Fruit fly (Drosophila melanogaster): Measurements from ENCODE around the gene O-fut2.
A peak's percentile ranks its signal among the peaks of the same experiment; 100 is the strongest.

O-fut2 gene

DNA sequence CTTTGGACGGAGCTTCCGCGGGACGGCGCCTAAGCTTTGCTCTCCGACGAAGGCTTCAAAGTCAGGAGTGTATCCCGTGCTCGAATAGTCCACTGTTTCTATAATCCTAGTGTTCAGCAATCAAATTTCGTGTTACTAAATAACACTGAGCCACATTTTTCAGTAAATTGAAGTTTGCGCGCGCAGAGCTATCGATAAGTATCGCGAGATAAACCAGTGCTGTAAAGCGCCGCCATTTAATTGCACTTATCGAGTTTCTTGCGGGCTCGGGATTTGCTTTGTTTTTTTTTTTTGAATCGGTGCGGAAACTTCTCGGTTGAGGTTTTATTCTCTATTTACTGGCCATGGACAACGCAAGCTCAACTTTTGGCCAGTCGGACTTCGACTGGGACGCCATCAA lies 11.1 kb upstream of the O-fut2 start, which contains the start of the genes Rab27 and mei-38 (continued):
- TF ChIP-seq chn (GFP tag; optimal IDR thresholded peaks at IDR 0.05) = no peak
- no peak for TF ChIP-seq nmo (GFP tag; optimal IDR thresholded peaks at IDR 0.05)
- TF ChIP-seq CG4424 (GFP tag; optimal IDR thresholded peaks at IDR 0.05) = peak; percentile 7
- no peak for TF ChIP-seq CG12071 (GFP tag; optimal IDR thresholded peaks at IDR 0.05)

DNA sequence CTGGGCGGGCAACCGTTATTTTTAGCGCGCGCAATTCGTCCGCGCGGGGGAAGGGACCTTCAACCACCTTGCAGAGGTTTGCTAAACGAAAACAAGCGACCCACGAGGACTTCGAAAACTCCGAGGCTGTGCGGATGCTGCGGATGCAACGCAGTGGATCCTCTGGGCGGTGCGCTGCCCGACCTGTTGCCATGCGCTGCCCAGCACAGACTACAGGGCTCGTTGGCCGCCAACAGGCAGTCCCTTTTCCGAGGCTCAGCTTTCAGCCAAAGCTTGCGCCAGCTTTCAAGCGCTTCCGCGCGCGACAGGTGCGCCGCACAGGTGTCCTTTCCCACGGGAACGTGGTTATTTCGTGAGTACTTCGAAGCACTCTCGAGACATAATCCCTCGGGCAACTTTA lies 10.6 kb upstream of the O-fut2 start:
- no peak for TF ChIP-seq pb (GFP tag; optimal IDR thresholded peaks at IDR 0.05)
- no peak for TF ChIP-seq Nf-YB (GFP tag; optimal IDR thresholded peaks at IDR 0.05)
- 0 out of 2 replicates have a peak, but pooled peaks have one; percentile 3 for TF ChIP-seq Drgx (GFP tag; IDR thresholded peaks at IDR 0.05)
- TF ChIP-seq Deaf1 (tag; optimal IDR thresholded peaks at IDR 0.05) = peak; percentile 43
- TF ChIP-seq NFAT (GFP tag; IDR thresholded peaks at IDR 0.05) = no peak
- no peak for TF ChIP-seq Dref (GFP tag; IDR thresholded peaks at IDR 0.05)
- no peak for TF ChIP-seq inv (GFP tag; IDR thresholded peaks at IDR 0.05; ENCODE audit: partially characterized antibody)
- TF ChIP-seq Jarid2 (GFP tag; optimal IDR thresholded peaks at IDR 0.05) = no peak
- TF ChIP-seq chinmo (GFP tag; IDR thresholded peaks at IDR 0.05; ENCODE audit: partially characterized antibody) = no peak
- no peak for TF ChIP-seq vnd (GFP tag; IDR thresholded peaks at IDR 0.05; ENCODE audit: partially characterized antibody)
- no peak for TF ChIP-seq CG11696 (GFP tag; IDR thresholded peaks at IDR 0.05)
- no peak for TF ChIP-seq CG18619 (GFP tag; optimal IDR thresholded peaks at IDR 0.05)
- TF ChIP-seq grn (GFP tag; optimal IDR thresholded peaks at IDR 0.05) = no peak
- TF ChIP-seq aop (GFP tag; IDR thresholded peaks at IDR 0.05) = no peak
- TF ChIP-seq CG12769 (tag; optimal IDR thresholded peaks at IDR 0.05) = no peak
- TF ChIP-seq kah (GFP tag; optimal IDR thresholded peaks at IDR 0.05) = no peak
- no peak for TF ChIP-seq CG14050 (GFP tag; IDR thresholded peaks at IDR 0.05)
- TF ChIP-seq CG11723 (GFP tag; optimal IDR thresholded peaks at IDR 0.05) = no peak
- TF ChIP-seq Fer1 (GFP tag; optimal IDR thresholded peaks at IDR 0.05) = peak; percentile 87
- no peak for TF ChIP-seq run (tag; optimal IDR thresholded peaks at IDR 0.05)
- no peak for TF ChIP-seq Sry-δ (GFP tag; optimal IDR thresholded peaks at IDR 0.05)
- no peak for TF ChIP-seq Abd-B (GFP tag; optimal IDR thresholded peaks at IDR 0.05)
- no peak for TF ChIP-seq pum (GFP tag; optimal IDR thresholded peaks at IDR 0.05)
- no peak for TF ChIP-seq tup (GFP tag; optimal IDR thresholded peaks at IDR 0.05)
- no peak for TF ChIP-seq D (optimal IDR thresholded peaks at IDR 0.05)
- TF ChIP-seq D (GFP tag; optimal IDR thresholded peaks at IDR 0.05) = no peak
- no peak for TF ChIP-seq nerfin-1 (tag; optimal IDR thresholded peaks at IDR 0.05)
- TF ChIP-seq CG6854 (GFP tag; optimal IDR thresholded peaks at IDR 0.05) = no peak
- TF ChIP-seq scrt (GFP tag; optimal IDR thresholded peaks at IDR 0.05) = peak; percentile 92
- TF ChIP-seq CG15073 (GFP tag; optimal IDR thresholded peaks at IDR 0.05) = no peak
- no peak for TF ChIP-seq vfl (GFP tag; optimal IDR thresholded peaks at IDR 0.05)
- TF ChIP-seq ara (GFP tag; IDR thresholded peaks at IDR 0.05) = no peak
- no peak for TF ChIP-seq CG9817 (tag; optimal IDR thresholded peaks at IDR 0.05)

DNA sequence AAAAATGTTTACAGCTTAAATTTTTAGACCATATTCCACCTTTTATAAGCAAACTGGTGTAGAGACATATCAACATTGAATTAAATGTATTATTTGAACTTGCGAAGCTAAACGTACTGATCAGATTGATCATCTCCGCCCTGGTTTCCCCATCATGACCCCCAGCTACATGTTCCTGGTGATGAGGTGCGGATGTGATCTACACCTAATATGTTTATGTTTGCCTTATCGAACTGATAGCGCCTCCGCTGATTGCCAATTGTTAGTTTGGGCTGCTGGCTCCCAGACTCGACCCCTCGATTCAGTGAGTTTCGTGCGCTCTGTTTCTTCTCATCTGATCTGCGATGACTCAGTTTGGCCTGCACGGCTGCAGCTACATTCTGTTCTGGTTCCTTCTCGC lies 6.4 kb upstream of the O-fut2 start, which contains the start of gene CG14780:
Gene CG14780, plus strand, starts transcription at position 301 of the 400 bp plus-strand sequence.
- no peak for TF ChIP-seq CG31441 (GFP tag; IDR thresholded peaks at IDR 0.05)
- TF ChIP-seq CG12236 (GFP tag; optimal IDR thresholded peaks at IDR 0.05) = no peak
- TF ChIP-seq Neu2 (GFP tag; optimal IDR thresholded peaks at IDR 0.05; ENCODE audit: borderline replicate concordance) = no peak
- TF ChIP-seq HLH3B (GFP tag; IDR thresholded peaks at IDR 0.05) = no peak
- TF ChIP-seq CG10274 (GFP tag; optimal IDR thresholded peaks at IDR 0.05) = no peak
